Worm (Caenorhabditis elegans) whole organism, L4/young adult: ENCODE results near the gene srv-1.

Experiments used
- W03F9.2 ChIP-seq: fragments of 150-350 bp; optimal IDR thresholded peaks from 2 replicates; lab custom pipeline; 2014; ENCODE audit warnings: missing biosample characterization, missing genetic modification characterization
- dao-5 ChIP-seq: sonication (generic microtip); optimal IDR thresholded peaks from 2 replicates; lab custom pipeline; 2016; ENCODE audit warnings: missing genotype, missing genetic modification characterization, moderate library complexity, missing compliant biosample characterization
- him-1 ChIP-seq: sonication (generic microtip); optimal IDR thresholded peaks from 2 replicates; lab custom pipeline; 2016; ENCODE audit warnings: missing genotype, missing genetic modification reagents, missing genetic modification characterization, missing compliant biosample characterization

DNA sequence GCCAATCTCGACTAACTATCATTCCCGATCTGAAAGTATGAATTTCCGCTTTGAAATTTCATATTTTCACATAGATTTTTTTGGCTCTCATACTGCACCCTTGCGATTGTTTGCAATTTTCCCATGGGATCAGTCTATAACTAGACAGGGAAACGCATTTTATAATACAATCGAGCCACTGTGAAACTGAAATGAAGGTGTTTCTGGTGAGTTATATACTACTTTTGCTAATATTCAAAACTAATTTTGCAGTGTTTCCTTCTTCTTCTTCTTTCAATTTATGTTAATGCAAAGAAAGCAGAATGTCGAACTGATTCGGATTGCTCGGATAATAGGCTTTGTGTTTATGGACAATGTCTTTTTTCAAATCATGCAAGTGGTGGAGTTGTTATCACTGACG is 35.7 kb downstream of the srv-1 start:
- TF ChIP-seq W03F9.2 (no peak), him-1 (tag; lab: Kevin White, UChicago) (no peak), dao-5 (tag; lab: Kevin White, UChicago) (no peak)
